Fruit fly (Drosophila melanogaster) whole organism, pupa: ENCODE measurements around the gene Zw.

Source experiments
- CG10348 ChIP-seq: fragments of 200-800 bp; sonication (Bioruptor generic); IDR thresholded peaks from 2 replicates; pipeline ENCODE4 v1.3.6; 2022; ENCODE audit warnings: missing biosample characterization, missing genetic modification characterization
- CG13204 ChIP-seq: fragments of 200-800 bp; sonication (Bioruptor generic); optimal IDR thresholded peaks from 2 replicates; lab custom pipeline; 2018; ENCODE audit warnings: missing biosample characterization, mild to moderate bottlenecking, missing genetic modification characterization, moderate library complexity
- CG14655 ChIP-seq: fragments of 200-800 bp; sonication (Bioruptor generic); optimal IDR thresholded peaks from 3 replicates; lab custom pipeline; 2017; ENCODE audit warnings: mild to moderate bottlenecking, missing biosample characterization, missing genetic modification reagents, missing genetic modification characterization
- CG15710 ChIP-seq: fragments of 200-800 bp; sonication (Bioruptor generic); optimal IDR thresholded peaks from 2 replicates; lab custom pipeline; 2018; ENCODE audit warnings: missing biosample characterization, mild to moderate bottlenecking, missing genetic modification characterization, moderate library complexity
- CG4496 ChIP-seq: fragments of 200-800 bp; sonication (Bioruptor generic); IDR thresholded peaks from 3 replicates; pipeline ENCODE4 v1.3.6; 2022; ENCODE audit warnings: missing biosample characterization, missing genetic modification characterization
- CG8159 ChIP-seq: fragments of 200-800 bp; sonication (Bioruptor generic); optimal IDR thresholded peaks from 3 replicates; lab custom pipeline; 2018; ENCODE audit warnings: missing biosample characterization, mild to moderate bottlenecking, missing genetic modification characterization, moderate library complexity
- CG8301 ChIP-seq: fragments of 200-800 bp; sonication (Bioruptor generic); optimal IDR thresholded peaks from 2 replicates; lab custom pipeline; 2018; ENCODE audit warnings: missing biosample characterization, mild to moderate bottlenecking, missing genetic modification characterization
- EcR ChIP-seq: fragments of 200-800 bp; sonication (Bioruptor generic); optimal IDR thresholded peaks from 3 replicates; lab custom pipeline; 2019; ENCODE audit warnings: missing biosample characterization, missing genetic modification characterization, mild to moderate bottlenecking, moderate library complexity, missing genetic modification reagents
- Snoo ChIP-seq: fragments of 200-800 bp; sonication (Bioruptor generic); optimal IDR thresholded peaks from 3 replicates; lab custom pipeline; 2017; ENCODE audit warnings: missing biosample characterization, mild to moderate bottlenecking, missing genetic modification characterization, inconsistent platforms
- fd96Ca ChIP-seq: fragments of 200-800 bp; sonication (Bioruptor generic); IDR thresholded peaks from 3 replicates; pipeline ENCODE4 v1.3.6; 2022; ENCODE audit warnings: missing biosample characterization, missing genetic modification characterization

- TF ChIP-seq CG10348 (GFP tag; lab: Robert Waterston, UW), result no peak
- no peak for TF ChIP-seq Snoo
- TF ChIP-seq fd96Ca (GFP tag; lab: Robert Waterston, UW), result no peak
- TF ChIP-seq CG15710 (tag; lab: Kevin White, UChicago), result no peak
- TF ChIP-seq CG14655 (GFP tag; lab: Kevin White, UChicago), result no peak
- no peak for TF ChIP-seq CG13204
- TF ChIP-seq CG8159 (tag; lab: Kevin White, UChicago), result no peak
- no peak for TF ChIP-seq EcR (GFP tag; lab: Kevin White, UChicago)
- no peak for TF ChIP-seq CG4496 (GFP tag; lab: Robert Waterston, UW)
- TF ChIP-seq CG8301, result no peak
These were observed 50.0 kb downstream of the Zw start for dm6 chrX:19717041-19717440.
